Fruit fly (Drosophila melanogaster) Kc167 (cell line): ENCODE data around the gene CG4496.

Source experiments
- Myc ChIP-seq: fragments of >200 bp; optimal IDR thresholded peaks from 2 replicates; lab custom pipeline; 2017; ENCODE audit warnings: missing external identifiers
- Sin3A ChIP-seq: fragments of >200 bp; optimal IDR thresholded peaks from 2 replicates; lab custom pipeline; 2018; ENCODE audit warnings: missing external identifiers
- h ChIP-seq: fragments of >200 bp; optimal IDR thresholded peaks from 3 replicates; lab custom pipeline; 2018; ENCODE audit warnings: missing external identifiers
- insv ChIP-seq: fragments of >200 bp; optimal IDR thresholded peaks from 3 replicates; lab custom pipeline; 2018; ENCODE audit warnings: missing external identifiers
- psq ChIP-seq: fragments of >200 bp; optimal IDR thresholded peaks from 2 replicates; lab custom pipeline; 2017; ENCODE audit warnings: missing external identifiers
- ttk ChIP-seq: sonication (Bioruptor generic); optimal IDR thresholded peaks from 2 replicates; lab custom pipeline; 2017; ENCODE audit warnings: missing external identifiers

DNA sequence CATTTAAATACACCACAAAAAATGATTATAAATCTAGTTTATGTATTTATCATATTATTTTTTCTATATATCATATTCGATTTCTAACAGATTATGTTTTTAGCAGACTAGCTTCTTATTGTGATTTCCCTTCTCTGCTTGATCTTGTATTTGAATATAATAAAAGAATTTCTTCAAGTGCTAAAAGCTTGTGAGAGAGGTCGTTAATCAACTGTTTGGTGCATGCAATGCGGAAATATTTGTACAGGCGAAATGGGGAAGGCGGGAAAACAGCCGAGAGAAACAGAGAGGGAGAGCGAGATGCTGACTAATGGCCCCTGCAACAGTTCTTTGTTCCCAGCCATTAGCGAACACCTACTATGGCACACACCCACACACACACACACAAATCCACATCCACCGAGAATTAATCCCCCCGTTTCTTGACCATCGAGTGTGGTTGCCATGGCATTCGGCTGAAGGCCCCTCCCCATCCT lies 9.9 kb upstream of the CG4496 start:
- TF ChIP-seq psq (lab: Kevin White, UChicago) (no peak), insv (lab: Kevin White, UChicago) (no peak), ttk (no peak), Myc (no peak), h (lab: Kevin White, UChicago) (no peak), Sin3A (lab: Kevin White, UChicago) (no peak)
